Worm (Caenorhabditis elegans): ENCODE measurements around the gene T08B6.1.
A peak's percentile ranks its signal among the peaks of the same experiment; 100 is the strongest.

The T08B6.1 gene

DNA sequence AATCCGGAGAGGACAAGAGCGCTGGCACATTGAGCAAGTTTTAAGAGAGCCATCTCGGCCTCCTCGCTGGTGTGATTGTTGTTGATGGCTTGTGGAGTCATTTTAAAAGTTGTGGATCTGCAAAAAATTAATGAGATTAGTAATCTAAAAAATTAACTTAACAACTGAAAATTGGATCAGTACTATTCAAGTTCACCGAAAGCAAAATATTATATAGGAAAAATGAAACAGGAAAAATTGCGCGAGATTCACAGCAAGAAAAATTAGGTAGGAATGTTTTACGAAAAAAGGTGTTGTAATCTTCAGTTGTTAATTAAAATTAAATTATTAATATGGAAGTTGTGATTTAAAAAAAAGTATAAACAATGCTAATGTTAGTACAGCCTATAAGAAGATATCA is at the start of gene T08B6.1:
Gene T08B6.1, minus strand, starts transcription at position 101 of the 400 bp plus-strand sequence.
- TF ChIP-seq elt-3 (tag; optimal IDR thresholded peaks at IDR 0.05) (no peak), nhr-11 (tag; optimal IDR thresholded peaks at IDR 0.05) (no peak), nhr-12 (tag; optimal IDR thresholded peaks at IDR 0.05) (no peak), fos-1 (tag; optimal IDR thresholded peaks at IDR 0.05) (no peak), nhr-237 (tag; optimal IDR thresholded peaks at IDR 0.05) (no peak), lin-13 (GFP tag; optimal IDR thresholded peaks at IDR 0.05) (no peak), dmd-4 (tag; optimal IDR thresholded peaks at IDR 0.05) (no peak), elt-1 (tag; optimal IDR thresholded peaks at IDR 0.05) (no peak), nhr-10 (tag; optimal IDR thresholded peaks at IDR 0.05) (no peak), ceh-16 (tag; optimal IDR thresholded peaks at IDR 0.05) (no peak)

DNA sequence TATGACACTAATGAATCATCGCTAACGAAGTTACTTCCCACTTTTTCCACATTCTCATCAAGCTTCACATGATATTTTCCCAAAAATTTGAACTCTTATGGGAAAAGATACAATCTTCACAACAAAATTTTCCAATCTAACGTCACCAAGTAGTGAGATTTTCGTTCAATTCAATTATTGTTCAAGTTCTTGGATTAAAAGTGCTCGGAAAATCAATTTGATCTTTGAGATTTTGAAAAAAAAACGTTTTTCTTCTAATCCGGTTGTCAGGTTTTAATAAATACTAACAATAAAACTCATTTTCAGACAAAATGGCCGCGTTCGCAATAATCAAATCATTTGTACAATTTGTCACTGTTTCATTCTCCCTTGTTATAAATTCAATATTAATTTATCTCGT is 46.9 kb upstream of the T08B6.1 start, which contains the start of gene str-153:
Gene str-153, plus strand, starts transcription at position 301 of the 400 bp plus-strand sequence.
- TF ChIP-seq unc-39 (tag; optimal IDR thresholded peaks at IDR 0.05): no peak
- TF ChIP-seq aly-2 (tag; optimal IDR thresholded peaks at IDR 0.05): no peak
- TF ChIP-seq unc-55 (GFP tag; optimal IDR thresholded peaks at IDR 0.05): no peak
- TF ChIP-seq elt-1 (tag; optimal IDR thresholded peaks at IDR 0.05): no peak
- TF ChIP-seq skn-1 (tag; optimal IDR thresholded peaks at IDR 0.05): no peak
- TF ChIP-seq nhr-6 (tag; optimal IDR thresholded peaks at IDR 0.05): no peak
- no peak for TF ChIP-seq sma-3 (GFP tag; optimal IDR thresholded peaks at IDR 0.05)
- no peak for TF ChIP-seq ceh-82 (tag; optimal IDR thresholded peaks at IDR 0.05)
- no peak for TF ChIP-seq sma-9 (GFP tag; optimal IDR thresholded peaks at IDR 0.05)
- no peak for TF ChIP-seq sma-9 (tag; optimal IDR thresholded peaks at IDR 0.05)
- no peak for TF ChIP-seq unc-62 (GFP tag; optimal IDR thresholded peaks at IDR 0.05)
- no peak for TF ChIP-seq crh-2 (tag; optimal IDR thresholded peaks at IDR 0.05)
- TF ChIP-seq nhr-10 (tag; optimal IDR thresholded peaks at IDR 0.05): no peak
- TF ChIP-seq F13H6.1 (tag; optimal IDR thresholded peaks at IDR 0.05): no peak
- TF ChIP-seq sem-4 (tag; optimal IDR thresholded peaks at IDR 0.05): no peak
- TF ChIP-seq gmeb-1 (tag; optimal IDR thresholded peaks at IDR 0.05): no peak
- TF ChIP-seq Y55F3AM.14 (GFP tag; optimal IDR thresholded peaks at IDR 0.05): no peak
- TF ChIP-seq ztf-1 (GFP tag; conservative IDR thresholded peaks at IDR 0.05): no peak

DNA sequence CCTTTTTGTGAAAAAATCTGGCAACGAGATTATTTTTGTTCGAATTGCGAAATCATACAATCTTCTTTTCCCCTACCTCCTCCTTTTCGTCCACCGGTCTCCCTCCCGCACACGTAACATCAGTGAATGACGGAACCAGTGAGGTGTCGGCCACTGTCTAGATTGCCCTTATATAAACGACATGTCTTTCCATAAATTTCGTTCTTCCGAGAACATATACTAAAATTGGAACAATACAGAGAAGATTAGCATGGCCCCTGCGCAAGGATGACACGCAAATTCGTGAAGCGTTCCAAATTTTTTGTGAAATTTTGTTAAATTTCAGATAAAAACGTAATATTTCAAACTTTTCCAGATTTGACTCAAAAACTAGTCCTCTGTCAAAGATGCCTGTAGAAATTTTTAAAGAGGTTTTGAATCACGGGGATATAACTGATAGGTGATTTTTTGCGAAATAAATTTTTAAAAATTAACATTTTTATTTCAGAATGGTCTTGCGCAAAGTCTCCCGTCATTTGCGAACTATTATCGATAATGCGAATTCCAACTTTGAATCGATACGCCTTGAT is 43.7 kb upstream of the T08B6.1 start:
- TF ChIP-seq elt-1 (tag; optimal IDR thresholded peaks at IDR 0.05): no peak
- peak; percentile 67 for TF ChIP-seq sma-3 (GFP tag; optimal IDR thresholded peaks at IDR 0.05)
- peak; percentile 24 for TF ChIP-seq nhr-21 (tag; optimal IDR thresholded peaks at IDR 0.05)
- TF ChIP-seq F13H6.1 (tag; optimal IDR thresholded peaks at IDR 0.05): no peak
- TF ChIP-seq alr-1 (tag; optimal IDR thresholded peaks at IDR 0.05): no peak
- no peak for TF ChIP-seq unc-55 (GFP tag; optimal IDR thresholded peaks at IDR 0.05)
- peak; percentile 92 for TF ChIP-seq snpc-4 (tag; optimal IDR thresholded peaks at IDR 0.05)
- TF ChIP-seq crh-2 (tag; optimal IDR thresholded peaks at IDR 0.05): peak; percentile 19
- peak; percentile 8 for TF ChIP-seq sma-9 (GFP tag; optimal IDR thresholded peaks at IDR 0.05)
- no peak for TF ChIP-seq sma-9 (tag; optimal IDR thresholded peaks at IDR 0.05)
- TF ChIP-seq gmeb-1 (tag; optimal IDR thresholded peaks at IDR 0.05): peak; percentile 39
- TF ChIP-seq unc-62 (GFP tag; optimal IDR thresholded peaks at IDR 0.05): no peak
- TF ChIP-seq mbf-1 (tag; optimal IDR thresholded peaks at IDR 0.05): no peak
- no peak for TF ChIP-seq unc-39 (tag; optimal IDR thresholded peaks at IDR 0.05)
- no peak for TF ChIP-seq ztf-11 (tag; optimal IDR thresholded peaks at IDR 0.05)

DNA sequence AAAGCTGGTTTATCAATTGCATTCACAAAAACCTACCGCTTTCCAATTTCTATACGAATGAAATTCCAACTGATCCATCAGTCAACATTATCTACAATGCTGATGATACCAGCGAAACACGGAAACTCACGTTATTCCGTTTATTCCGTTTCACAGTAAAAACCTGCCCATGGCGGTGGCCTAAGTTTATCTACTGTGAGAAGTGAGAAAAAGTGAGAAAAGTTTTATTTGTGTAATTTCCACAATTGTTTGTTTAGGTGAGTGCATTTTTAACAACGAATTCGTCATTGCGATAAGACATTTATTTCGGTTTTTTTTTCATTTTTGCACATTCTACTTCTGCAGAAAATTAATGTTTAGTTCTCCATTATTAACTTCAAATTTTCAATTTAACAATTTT is 42.9 kb upstream of the T08B6.1 start, which contains the start of gene Y9C9A.8:
Gene Y9C9A.8, plus strand, starts transcription at position 301 of the 400 bp plus-strand sequence.
- peak; percentile 13 for TF ChIP-seq fos-1 (tag; optimal IDR thresholded peaks at IDR 0.05)
- TF ChIP-seq ztf-4 (tag; optimal IDR thresholded peaks at IDR 0.05): no peak

DNA sequence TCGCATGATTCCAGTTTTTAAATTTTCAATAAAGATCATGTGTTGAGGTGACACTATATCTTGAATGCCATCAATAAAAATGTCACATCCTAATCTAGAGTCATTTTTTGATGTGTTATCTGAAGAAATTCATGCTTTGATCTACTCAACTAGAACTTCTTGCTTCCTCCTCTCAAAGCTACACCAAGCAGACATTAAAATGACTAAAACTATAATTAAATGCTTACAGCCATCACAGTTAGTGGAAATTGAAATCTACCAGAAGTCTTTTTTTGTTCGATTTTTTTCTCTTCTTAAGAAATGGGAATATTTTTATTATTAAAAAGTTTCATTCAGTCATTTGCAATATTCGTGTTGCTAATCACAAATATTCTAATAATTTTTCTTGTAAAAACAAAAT is 30.6 kb upstream of the T08B6.1 start, which contains the start of gene str-158:
Gene str-158, plus strand, starts transcription at position 301 of the 400 bp plus-strand sequence.
- TF ChIP-seq egl-27 (tag; optimal IDR thresholded peaks at IDR 0.05) (no peak), lsy-2 (tag; optimal IDR thresholded peaks at IDR 0.05) (no peak), skn-1 (tag; optimal IDR thresholded peaks at IDR 0.05) (no peak)

Measured in whole organism, L2 larva.